Fruit fly (Drosophila melanogaster): Measurements from ENCODE around the gene CG45067.

The CG45067 gene

DNA sequence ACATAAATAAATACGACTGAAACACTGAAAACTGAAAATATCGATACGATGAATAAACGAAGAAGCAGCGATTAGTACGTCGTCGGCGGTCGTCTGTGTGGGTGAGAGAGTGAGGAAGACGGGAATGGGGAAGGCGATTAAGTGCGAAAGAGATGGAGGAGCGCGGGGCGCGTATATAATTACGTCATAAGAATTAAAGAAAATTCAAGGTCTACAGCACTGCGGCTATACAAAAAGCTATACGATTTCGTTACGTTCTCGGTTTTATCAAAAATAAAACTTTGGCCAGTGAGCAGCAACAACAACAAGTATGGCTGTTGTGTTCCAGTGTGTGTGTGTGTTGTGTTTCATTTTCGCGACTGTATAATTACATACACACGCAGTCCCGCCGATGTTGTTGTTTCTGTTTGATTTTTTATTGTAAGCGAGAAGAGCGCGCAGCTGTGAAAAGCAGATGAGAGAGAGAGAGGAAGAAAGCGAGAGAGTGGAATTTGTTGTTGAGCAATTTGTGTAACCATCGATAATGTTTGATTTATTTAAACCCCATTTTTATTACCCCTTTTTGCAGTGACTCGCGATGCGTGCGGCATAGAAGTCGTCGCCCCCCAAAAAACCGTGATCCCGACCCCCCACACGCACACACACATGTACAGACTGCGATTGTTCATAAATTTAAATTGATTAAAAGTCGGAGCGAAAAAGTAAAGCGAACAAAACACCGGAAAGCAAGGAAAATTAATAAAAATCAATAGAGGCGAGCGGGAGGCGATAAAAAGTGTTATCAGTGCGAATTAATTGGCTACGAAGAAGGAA is 35.0 kb upstream of the CG45067 start (continued):
- TF ChIP-seq D19A (tag; optimal IDR thresholded peaks at IDR 0.05) (no peak), grn (GFP tag; optimal IDR thresholded peaks at IDR 0.05) (no peak), ems (GFP tag; optimal IDR thresholded peaks at IDR 0.05) (no peak), Neu2 (GFP tag; optimal IDR thresholded peaks at IDR 0.05; ENCODE audit: borderline replicate concordance) (no peak), CG9876 (GFP tag; optimal IDR thresholded peaks at IDR 0.05) (no peak), bigmax (GFP tag; optimal IDR thresholded peaks at IDR 0.05) (no peak), Sry-β (GFP tag; optimal IDR thresholded peaks at IDR 0.05) (no peak), Meics (GFP tag; optimal IDR thresholded peaks at IDR 0.05) (peak; percentile 76), lov (optimal IDR thresholded peaks at IDR 0.05) (no peak), lov (GFP tag; IDR thresholded peaks at IDR 0.05) (no peak), CG9817 (tag; optimal IDR thresholded peaks at IDR 0.05) (no peak), H2.0 (GFP tag; IDR thresholded peaks at IDR 0.05) (no peak), Trl (optimal IDR thresholded peaks at IDR 0.05) (peak; percentile 78 to 92), Trl (GFP tag; optimal IDR thresholded peaks at IDR 0.05) (no peak), CG43689 (GFP tag; IDR thresholded peaks at IDR 0.05) (no peak), kay (GFP tag; optimal IDR thresholded peaks at IDR 0.05) (peak; percentile 8), gcm (GFP tag; optimal IDR thresholded peaks at IDR 0.05) (no peak), nmo (GFP tag; optimal IDR thresholded peaks at IDR 0.05) (no peak), Sry-δ (GFP tag; optimal IDR thresholded peaks at IDR 0.05) (no peak), CG6791 (GFP tag; IDR thresholded peaks at IDR 0.05; ENCODE audit: partially characterized antibody) (no peak), CG30403 (GFP tag; optimal IDR thresholded peaks at IDR 0.05) (no peak), HmgD (GFP tag; optimal IDR thresholded peaks at IDR 0.05) (no peak), TFAM (GFP tag; optimal IDR thresholded peaks at IDR 0.05) (no peak), Atf6 (GFP tag; IDR thresholded peaks at IDR 0.05) (peak; percentile 51; the same call in 1 of the 2 replicates), CG18764 (GFP tag; optimal IDR thresholded peaks at IDR 0.05) (no peak), CG7839 (tag; optimal IDR thresholded peaks at IDR 0.05) (no peak), dysf (GFP tag; IDR thresholded peaks at IDR 0.05) (no peak), amos (GFP tag; IDR thresholded peaks at IDR 0.05; ENCODE audit: partially characterized antibody) (peak; percentile 51; the same call in 1 of the 2 replicates), Hr51 (GFP tag; optimal IDR thresholded peaks at IDR 0.05) (no peak), cas (GFP tag; IDR thresholded peaks at IDR 0.05) (no peak), ftz-f1 (GFP tag; optimal IDR thresholded peaks at IDR 0.05) (peak; percentile 98), zen (tag; optimal IDR thresholded peaks at IDR 0.05) (peak; percentile 28), CG2129 (GFP tag; IDR thresholded peaks at IDR 0.05; ENCODE audit: partially characterized antibody) (no peak), Atf3 (GFP tag; optimal IDR thresholded peaks at IDR 0.05) (peak; percentile 81), CG12071 (GFP tag; optimal IDR thresholded peaks at IDR 0.05) (no peak), HLH3B (GFP tag; IDR thresholded peaks at IDR 0.05) (no peak), CG13296 (GFP tag; optimal IDR thresholded peaks at IDR 0.05) (peak; percentile 51), CG12236 (GFP tag; optimal IDR thresholded peaks at IDR 0.05) (no peak), MESR4 (GFP tag; optimal IDR thresholded peaks at IDR 0.05) (no peak), Xrp1 (GFP tag; IDR thresholded peaks at IDR 0.05) (no peak), trem (tag; optimal IDR thresholded peaks at IDR 0.05) (no peak), nau (GFP tag; optimal IDR thresholded peaks at IDR 0.05) (no peak), Nf-YB (GFP tag; optimal IDR thresholded peaks at IDR 0.05) (no peak), unpg (GFP tag; optimal IDR thresholded peaks at IDR 0.05) (no peak), Adf1 (GFP tag; IDR thresholded peaks at IDR 0.05) (peak; percentile 84), CG11696 (GFP tag; IDR thresholded peaks at IDR 0.05) (no peak), tll (GFP tag; optimal IDR thresholded peaks at IDR 0.05) (no peak), CG31224 (GFP tag; IDR thresholded peaks at IDR 0.05) (no peak), emc (GFP tag; optimal IDR thresholded peaks at IDR 0.05) (no peak), cad (GFP tag; optimal IDR thresholded peaks at IDR 0.05) (no peak)

Measured in whole organism, embryonic.